Fruit fly (Drosophila melanogaster): ENCODE results near the gene CG12985.
"Not testable (repeated sequence)": the region's sequence is repeated elsewhere in the genome, so short reads cannot be mapped to it uniquely, and the experiment has no call there.

CG12985 gene

dm6 chrX:17887208-17887627, 3.7 kb downstream of the CG12985 start, which contains the start of gene mnb (continued):
- no peak for TF ChIP-seq pros (GFP tag; optimal IDR thresholded peaks at IDR 0.05)
- peak; percentile 98 for TF ChIP-seq unc-4 (GFP tag; IDR thresholded peaks at IDR 0.05; ENCODE audit: partially characterized antibody)
- TF ChIP-seq Antp (GFP tag; optimal IDR thresholded peaks at IDR 0.05): peak; percentile 11
- no peak for TF ChIP-seq dan (GFP tag; IDR thresholded peaks at IDR 0.05)
- TF ChIP-seq slbo (GFP tag; IDR thresholded peaks at IDR 0.05): peak; percentile 42
- TF ChIP-seq Gug (GFP tag; IDR thresholded peaks at IDR 0.05): peak; percentile 61; the same call in 2 of the 4 replicates
- no peak for TF ChIP-seq shn (GFP tag; optimal IDR thresholded peaks at IDR 0.05)
- TF ChIP-seq CG13287 (GFP tag; IDR thresholded peaks at IDR 0.05; ENCODE audit: partially characterized antibody): peak; percentile 99
- TF ChIP-seq C15 (GFP tag; IDR thresholded peaks at IDR 0.05): no peak
- peak; percentile 2 for TF ChIP-seq tin (GFP tag; optimal IDR thresholded peaks at IDR 0.05)
- peak; percentile 99 for TF ChIP-seq Scr (GFP tag; IDR thresholded peaks at IDR 0.05; ENCODE audit: partially characterized antibody)
- TF ChIP-seq Nf-YC (tag; optimal IDR thresholded peaks at IDR 0.05): peak; percentile 20
- peak; percentile 19 for TF ChIP-seq CG18764 (GFP tag; optimal IDR thresholded peaks at IDR 0.05)
- peak; percentile 38; the same call in 1 of the 2 replicates for TF ChIP-seq CG9215 (GFP tag; IDR thresholded peaks at IDR 0.05)
- no peak for TF ChIP-seq vfl (GFP tag; optimal IDR thresholded peaks at IDR 0.05)
- TF ChIP-seq Lpt (GFP tag; optimal IDR thresholded peaks at IDR 0.05): no peak
- TF ChIP-seq stc (GFP tag; IDR thresholded peaks at IDR 0.05): no peak
- TF ChIP-seq E2f2 (GFP tag; IDR thresholded peaks at IDR 0.05): peak; percentile 83
- no peak for TF ChIP-seq Chrac-16 (GFP tag; optimal IDR thresholded peaks at IDR 0.05)
- TF ChIP-seq Med (GFP tag): peak; percentile 80
- TF ChIP-seq Hey (tag; optimal IDR thresholded peaks at IDR 0.05): no peak
- TF ChIP-seq Xbp1 (GFP tag; optimal IDR thresholded peaks at IDR 0.05): no peak
- TF ChIP-seq CG2199 (GFP tag; IDR thresholded peaks at IDR 0.05): no peak
- TF ChIP-seq sob (GFP tag; IDR thresholded peaks at IDR 0.05): 0 out of 2 replicates have a peak, but pooled peaks have one; percentile 30

dm6 chrX:17887877-17888276, 4.4 kb downstream of the CG12985 start, which contains the start of gene CG6788:
Gene CG6788 (plus strand): TSS chrX:17888177.
- TF ChIP-seq CG2199 (GFP tag; IDR thresholded peaks at IDR 0.05) (no peak), CG12659 (GFP tag; optimal IDR thresholded peaks at IDR 0.05) (no peak), D (optimal IDR thresholded peaks at IDR 0.05) (no peak), D (GFP tag; optimal IDR thresholded peaks at IDR 0.05) (no peak), cg (GFP tag; optimal IDR thresholded peaks at IDR 0.05) (no peak), Doc2 (GFP tag; IDR thresholded peaks at IDR 0.05) (no peak), ftz-f1 (GFP tag; optimal IDR thresholded peaks at IDR 0.05) (no peak), Abd-B (GFP tag; optimal IDR thresholded peaks at IDR 0.05) (no peak), kah (GFP tag; optimal IDR thresholded peaks at IDR 0.05) (no peak), Blimp-1 (GFP tag; optimal IDR thresholded peaks at IDR 0.05) (no peak), pzg (GFP tag; optimal IDR thresholded peaks at IDR 0.05) (no peak), pum (GFP tag; optimal IDR thresholded peaks at IDR 0.05) (no peak)

- not testable (repeated sequence) for TF ChIP-seq kah (GFP tag; optimal IDR thresholded peaks at IDR 0.05); CG8765 (GFP tag; IDR thresholded peaks at IDR 0.05); eve (GFP tag; optimal IDR thresholded peaks at IDR 0.05)
Measured at dm6 chrX:17889247-17889646, 5.7 kb downstream of the CG12985 start, which contains the start of gene Gss1. Gene Gss1 (plus strand): TSS chrX:17889547.

dm6 chrX:17899402-17899801, 15.9 kb downstream of the CG12985 start, which contains the start of gene Gss2:
Gene Gss2 (plus strand): TSS chrX:17899702.
- TF ChIP-seq Ssrp (tag; optimal IDR thresholded peaks at IDR 0.05); CG33557 (GFP tag; optimal IDR thresholded peaks at IDR 0.05); Dp (GFP tag; optimal IDR thresholded peaks at IDR 0.05): not testable (repeated sequence)

All from whole organism, embryonic.